Fruit fly (Drosophila melanogaster) whole organism, embryonic: Measurements from ENCODE around the gene CG9550.

Source experiments
- Atf3 ChIP-seq: fragments of 200-800 bp; sonication (Bioruptor generic); optimal IDR thresholded peaks from 3 replicates; lab custom pipeline; 2016; ENCODE audit warnings: missing biosample characterization, missing genetic modification characterization
- BEAF-32 ChIP-seq: fragments of 200-800 bp; sonication (Bioruptor generic); optimal IDR thresholded peaks from 3 replicates; lab custom pipeline; 2017; ENCODE audit warnings: missing biosample characterization, missing genetic modification characterization, mild to moderate bottlenecking, moderate library complexity, missing genetic modification reagents
- Blimp-1 ChIP-seq: fragments of 200-800 bp; sonication (Bioruptor generic); optimal IDR thresholded peaks from 3 replicates; lab custom pipeline; 2018; ENCODE audit warnings: missing biosample characterization, missing genetic modification characterization, mild to moderate bottlenecking, moderate library complexity, missing genetic modification reagents
- BtbVII ChIP-seq: fragments of 200-800 bp; sonication (Bioruptor generic); optimal IDR thresholded peaks from 3 replicates; lab custom pipeline; 2017; ENCODE audit warnings: missing biosample characterization, mild to moderate bottlenecking, missing genetic modification characterization
- Bteb2 ChIP-seq: fragments of 200-800 bp; sonication (Bioruptor generic); optimal IDR thresholded peaks from 2 replicates; lab custom pipeline; 2016; ENCODE audit warnings: missing biosample characterization, missing genetic modification characterization
- CG10959 ChIP-seq: fragments of 200-800 bp; sonication (Bioruptor generic); IDR thresholded peaks from 2 replicates; pipeline ENCODE4 v1.3.6; 2022; ENCODE audit warnings: missing biosample characterization, missing genetic modification characterization
- CG11093 ChIP-seq: fragments of 200-800 bp; sonication (Bioruptor generic); IDR thresholded peaks from 3 replicates; pipeline ENCODE4 v1.3.6; 2022; ENCODE audit warnings: missing biosample characterization, missing genetic modification characterization
- CG14710 ChIP-seq: fragments of 200-800 bp; sonication (Bioruptor generic); optimal IDR thresholded peaks from 3 replicates; lab custom pipeline; 2019; ENCODE audit warnings: missing biosample characterization, mild to moderate bottlenecking, missing genetic modification characterization, moderate library complexity
- CG15514 ChIP-seq: fragments of 200-800 bp; sonication (Bioruptor generic); optimal IDR thresholded peaks from 3 replicates; lab custom pipeline; 2017; ENCODE audit warnings: missing biosample characterization, missing genetic modification characterization, mild to moderate bottlenecking, moderate library complexity, missing genetic modification reagents
- CG5245 ChIP-seq: fragments of 200-800 bp; sonication (Bioruptor generic); optimal IDR thresholded peaks from 3 replicates; lab custom pipeline; 2016; ENCODE audit warnings: missing biosample characterization, missing genetic modification characterization
- CG6765 ChIP-seq: fragments of 200-800 bp; sonication (Bioruptor generic); optimal IDR thresholded peaks from 3 replicates; lab custom pipeline; 2017; ENCODE audit warnings: missing biosample characterization, mild to moderate bottlenecking, missing genetic modification characterization
- Chrac-16 ChIP-seq: fragments of 200-800 bp; sonication (Bioruptor generic); optimal IDR thresholded peaks from 3 replicates; lab custom pipeline; 2016; ENCODE audit warnings: missing biosample characterization, missing genetic modification characterization
- D19A ChIP-seq: fragments of 200-800 bp; optimal IDR thresholded peaks from 3 replicates; lab custom pipeline; 2019; ENCODE audit warnings: missing biosample characterization, mild to moderate bottlenecking, missing genetic modification characterization, moderate library complexity
- Doc2 ChIP-seq: fragments of 200-800 bp; sonication (Bioruptor generic); IDR thresholded peaks from 2 replicates; pipeline ENCODE4 v1.3.6; 2022; ENCODE audit warnings: missing biosample characterization, missing genetic modification characterization
- Fer3 ChIP-seq: fragments of 200-800 bp; sonication (Bioruptor generic); optimal IDR thresholded peaks from 2 replicates; lab custom pipeline; 2018; ENCODE audit warnings: missing biosample characterization, mild to moderate bottlenecking, missing genetic modification characterization, moderate library complexity
- Hey ChIP-seq: fragments of 200-800 bp; sonication (Bioruptor generic); optimal IDR thresholded peaks from 3 replicates; lab custom pipeline; 2018; ENCODE audit warnings: missing biosample characterization, mild to moderate bottlenecking, missing genetic modification characterization
- HmgZ ChIP-seq: fragments of 200-800 bp; sonication (Bioruptor generic); optimal IDR thresholded peaks from 2 replicates; lab custom pipeline; 2018; ENCODE audit warnings: missing biosample characterization, mild to moderate bottlenecking, missing genetic modification characterization
- Hr3 ChIP-seq: fragments of 200-800 bp; sonication (Bioruptor generic); optimal IDR thresholded peaks from 3 replicates; lab custom pipeline; 2016; ENCODE audit warnings: missing biosample characterization, missing genetic modification characterization
- Hr51 ChIP-seq, 2 experiments: fragments of 200-800 bp; sonication (Bioruptor generic); optimal IDR thresholded peaks; 2 replicates in 1 of 2; 3 replicates in 1 of 2; lab custom pipeline; 2016 to 2018; ENCODE audit warnings: missing biosample characterization in 2 of 2, missing genetic modification characterization in 2 of 2, mild to moderate bottlenecking in 1 of 2, moderate library complexity in 1 of 2
- Jarid2 ChIP-seq: fragments of 200-800 bp; sonication (Bioruptor generic); optimal IDR thresholded peaks from 3 replicates; lab custom pipeline; 2017; ENCODE audit warnings: mild to moderate bottlenecking, missing biosample characterization, missing genetic modification reagents, missing genetic modification characterization
- Lim3 ChIP-seq: fragments of 200-800 bp; sonication (Bioruptor generic); IDR thresholded peaks from 2 replicates; pipeline ENCODE4 v1.3.6; 2022; ENCODE audit warnings: missing biosample characterization, missing genetic modification characterization
- Nf-YB ChIP-seq: fragments of 200-800 bp; sonication (Bioruptor generic); optimal IDR thresholded peaks from 3 replicates; lab custom pipeline; 2019; ENCODE audit warnings: missing biosample characterization, mild to moderate bottlenecking, missing genetic modification characterization, moderate library complexity
- NfI ChIP-seq: fragments of 200-800 bp; sonication (Bioruptor generic); optimal IDR thresholded peaks from 3 replicates; lab custom pipeline; 2018; ENCODE audit warnings: missing biosample characterization, mild to moderate bottlenecking, missing genetic modification characterization, moderate library complexity
- Rfx ChIP-seq: fragments of 200-800 bp; sonication (Bioruptor generic); IDR thresholded peaks from 2 replicates; pipeline ENCODE4 v1.3.6; 2022; ENCODE audit warnings: missing biosample characterization, missing genetic modification characterization
- Scr ChIP-seq: fragments of 200-800 bp; sonication (Bioruptor generic); IDR thresholded peaks from 2 replicates; pipeline ENCODE4 v1.3.6; 2022; ENCODE audit warnings: missing biosample characterization, missing genetic modification characterization; ENCODE audit not compliant: partially characterized antibody
- Vsx1 ChIP-seq: fragments of 200-800 bp; sonication (Bioruptor generic); optimal IDR thresholded peaks from 2 replicates; lab custom pipeline; 2017; ENCODE audit warnings: missing biosample characterization, mild to moderate bottlenecking, missing genetic modification characterization, missing genetic modification reagents
- YL-1 ChIP-seq: fragments of 200-800 bp; sonication (Bioruptor generic); optimal IDR thresholded peaks from 3 replicates; lab custom pipeline; 2017; ENCODE audit warnings: missing biosample characterization, mild to moderate bottlenecking, missing genetic modification characterization
- ash1 ChIP-seq: fragments of 200-800 bp; sonication (Bioruptor generic); optimal IDR thresholded peaks from 2 replicates; lab custom pipeline; 2018; ENCODE audit warnings: missing biosample characterization, mild to moderate bottlenecking, missing genetic modification characterization
- br ChIP-seq: fragments of >200 bp; optimal IDR thresholded peaks from 2 replicates; lab custom pipeline; 2017
- btn ChIP-seq: fragments of 200-800 bp; sonication (Bioruptor generic); optimal IDR thresholded peaks from 2 replicates; lab custom pipeline; 2016; ENCODE audit warnings: missing biosample characterization, missing genetic modification characterization
- exex ChIP-seq: fragments of 200-800 bp; sonication (Bioruptor generic); optimal IDR thresholded peaks from 4 replicates; lab custom pipeline; 2018; ENCODE audit warnings: missing biosample characterization, mild to moderate bottlenecking, missing genetic modification characterization, moderate library complexity
- ftz-f1 ChIP-seq: fragments of 200-800 bp; sonication (Bioruptor generic); optimal IDR thresholded peaks from 2 replicates; lab custom pipeline; 2016; ENCODE audit warnings: missing biosample characterization, missing genetic modification characterization
- gce ChIP-seq: fragments of 200-800 bp; sonication (Bioruptor generic); IDR thresholded peaks from 3 replicates; pipeline ENCODE4 v1.3.6; 2022; ENCODE audit warnings: missing biosample characterization, missing genetic modification characterization
- grn ChIP-seq: fragments of 200-800 bp; sonication (Bioruptor generic); optimal IDR thresholded peaks from 3 replicates; lab custom pipeline; 2017; ENCODE audit warnings: missing biosample characterization, missing genetic modification characterization
- gsb ChIP-seq: fragments of 200-800 bp; sonication (Bioruptor generic); IDR thresholded peaks from 2 replicates; pipeline ENCODE4 v1.3.6; 2022; ENCODE audit warnings: missing biosample characterization, missing genetic modification characterization
- h ChIP-seq: fragments of >200 bp; optimal IDR thresholded peaks from 2 replicates; lab custom pipeline; 2017
- ham ChIP-seq: fragments of 200-800 bp; sonication (Bioruptor generic); IDR thresholded peaks from 2 replicates; pipeline ENCODE4 v1.3.6; 2022; ENCODE audit warnings: missing biosample characterization, missing genetic modification characterization
- hb ChIP-seq: fragments of 200-800 bp; sonication (Bioruptor generic); IDR thresholded peaks from 3 replicates; pipeline ENCODE4 v1.3.6; 2022; ENCODE audit warnings: missing biosample characterization, missing genetic modification characterization; ENCODE audit not compliant: partially characterized antibody
- her ChIP-seq: fragments of 200-800 bp; sonication (Bioruptor generic); optimal IDR thresholded peaks from 2 replicates; lab custom pipeline; 2016; ENCODE audit warnings: missing biosample characterization, missing genetic modification characterization
- hkb ChIP-seq, 2 experiments: fragments of 200-800 bp in 1 of 2; fragments of >200 bp in 1 of 2; sonication (Bioruptor generic) in 1 of 2; IDR thresholded peaks in 1 of 2; optimal IDR thresholded peaks in 1 of 2; 2 replicates each; pipeline versions ENCODE4 v1.3.6 to Lab custom; 2017 to 2022; ENCODE audit warnings: missing biosample characterization in 1 of 2, missing genetic modification characterization in 1 of 2
- nau ChIP-seq: fragments of 200-800 bp; sonication (Bioruptor generic); optimal IDR thresholded peaks from 3 replicates; lab custom pipeline; 2017; ENCODE audit warnings: missing biosample characterization, mild to moderate bottlenecking, missing genetic modification characterization, missing genetic modification reagents
- nerfin-1 ChIP-seq: fragments of 200-800 bp; sonication (Bioruptor generic); optimal IDR thresholded peaks from 3 replicates; lab custom pipeline; 2019; ENCODE audit warnings: missing biosample characterization, mild to moderate bottlenecking, missing genetic modification characterization, moderate library complexity
- pb ChIP-seq: fragments of 200-800 bp; sonication (Bioruptor generic); optimal IDR thresholded peaks from 3 replicates; lab custom pipeline; 2016; ENCODE audit warnings: missing biosample characterization, missing genetic modification characterization
- pzg ChIP-seq: fragments of 200-800 bp; sonication (Bioruptor generic); optimal IDR thresholded peaks from 3 replicates; lab custom pipeline; 2018; ENCODE audit warnings: missing biosample characterization, mild to moderate bottlenecking, missing genetic modification characterization, moderate library complexity
- run ChIP-seq: fragments of 200-800 bp; sonication (Bioruptor generic); optimal IDR thresholded peaks from 3 replicates; lab custom pipeline; 2018; ENCODE audit warnings: missing biosample characterization, mild to moderate bottlenecking, missing genetic modification characterization
- sna ChIP-seq: fragments of 200-800 bp; sonication (Bioruptor generic); IDR thresholded peaks from 2 replicates; pipeline ENCODE4 v1.3.6; 2022; ENCODE audit warnings: missing biosample characterization, missing genetic modification characterization; ENCODE audit not compliant: partially characterized antibody
- ssp ChIP-seq: fragments of 200-800 bp; sonication (Bioruptor generic); IDR thresholded peaks from 2 replicates; pipeline ENCODE4 v1.3.6; 2022; ENCODE audit warnings: missing biosample characterization, missing genetic modification characterization
- trem ChIP-seq: fragments of 200-800 bp; optimal IDR thresholded peaks from 3 replicates; lab custom pipeline; 2019; ENCODE audit warnings: missing biosample characterization, mild to moderate bottlenecking, missing genetic modification characterization, moderate library complexity
- wor ChIP-seq: fragments of 200-800 bp; sonication (Bioruptor generic); IDR thresholded peaks from 2 replicates; pipeline ENCODE4 v1.3.6; 2022; ENCODE audit warnings: missing biosample characterization, missing genetic modification characterization
- zen ChIP-seq: fragments of 200-800 bp; sonication (Bioruptor generic); optimal IDR thresholded peaks from 3 replicates; lab custom pipeline; 2018; ENCODE audit warnings: missing biosample characterization, mild to moderate bottlenecking, missing genetic modification characterization, moderate library complexity

The CG9550 gene

DNA sequence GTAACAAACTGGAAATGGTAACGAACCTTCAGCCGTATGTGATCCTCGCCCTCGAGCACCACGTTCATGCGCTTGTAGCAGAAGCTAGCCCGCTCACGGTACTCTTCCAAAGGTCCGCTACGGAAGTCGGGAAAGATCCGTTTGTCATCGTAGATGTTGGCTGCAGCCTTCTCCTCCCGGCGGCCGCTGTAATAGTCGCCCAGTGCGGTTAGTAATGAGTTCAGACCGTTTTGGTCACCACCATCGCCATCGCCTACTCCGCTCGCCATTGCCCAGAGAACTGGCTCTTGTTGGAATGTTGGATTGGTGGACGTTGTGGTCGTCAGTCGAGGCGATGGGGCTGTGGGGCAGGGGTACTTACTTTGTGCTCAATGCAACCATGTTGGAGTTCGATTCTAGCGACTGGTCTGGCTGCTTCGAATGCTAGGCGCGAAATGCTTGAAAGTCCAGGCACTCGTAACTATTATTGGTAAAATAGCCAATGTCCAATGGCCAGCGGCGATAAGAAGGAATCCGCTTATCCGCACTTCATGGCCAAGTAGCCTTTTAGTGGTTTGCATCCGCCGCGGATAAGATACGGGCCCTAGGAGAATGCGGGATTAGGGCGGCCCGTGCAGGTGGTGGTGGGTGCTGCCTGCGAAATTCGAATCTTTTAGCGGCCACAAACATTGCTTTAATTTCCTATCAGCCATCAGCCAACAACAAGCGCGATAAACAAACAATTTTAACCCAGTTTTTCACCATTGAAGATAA lies 49.1 kb upstream of the CG9550 start (continued):
- TF ChIP-seq Hr51 (GFP tag; optimal IDR thresholded peaks at IDR 0.05; lab: Kevin White, UChicago) (no peak), run (peak; percentile 22), YL-1 (GFP tag; lab: Kevin White, UChicago) (no peak), hkb (optimal IDR thresholded peaks at IDR 0.05; lab: Kevin White, UChicago) (no peak), hkb (GFP tag; IDR thresholded peaks at IDR 0.05; lab: Robert Waterston, UW) (no peak), Doc2 (GFP tag; lab: Robert Waterston, UW) (no peak), her (GFP tag; lab: Kevin White, UChicago) (no peak), exex (tag; lab: Kevin White, UChicago) (peak; percentile 85), gsb (no peak), D19A (tag; lab: Kevin White, UChicago) (no peak), zen (tag; lab: Kevin White, UChicago) (no peak), hb (GFP tag; lab: Robert Waterston, UW) (no peak), CG11093 (no peak), Hr3 (no peak), Blimp-1 (GFP tag; lab: Kevin White, UChicago) (no peak), ham (no peak), Jarid2 (GFP tag; lab: Kevin White, UChicago) (no peak), h (lab: Kevin White, UChicago) (no peak), wor (GFP tag; lab: Robert Waterston, UW) (no peak), ssp (GFP tag; lab: Robert Waterston, UW) (no peak), nau (GFP tag; lab: Kevin White, UChicago) (no peak), grn (GFP tag; lab: Kevin White, UChicago) (peak; percentile 75), Rfx (GFP tag; lab: Robert Waterston, UW) (no peak), btn (GFP tag; lab: Kevin White, UChicago) (no peak), HmgZ (tag; lab: Kevin White, UChicago) (no peak), CG14710 (tag; lab: Kevin White, UChicago) (no peak), sna (GFP tag; lab: Robert Waterston, UW) (no peak), Atf3 (GFP tag; lab: Kevin White, UChicago) (no peak), BtbVII (GFP tag; lab: Kevin White, UChicago) (peak; percentile 18), BEAF-32 (no peak), ftz-f1 (GFP tag; lab: Kevin White, UChicago) (peak; percentile 40), CG5245 (GFP tag; lab: Kevin White, UChicago) (no peak), br (lab: Kevin White, UChicago) (no peak), trem (tag; lab: Kevin White, UChicago) (no peak), CG15514 (GFP tag; lab: Kevin White, UChicago) (peak; percentile 34), Bteb2 (GFP tag; lab: Kevin White, UChicago) (no peak), Nf-YB (GFP tag; lab: Kevin White, UChicago) (no peak), pb (GFP tag; lab: Kevin White, UChicago) (no peak), Scr (GFP tag; lab: Robert Waterston, UW) (no peak), Vsx1 (GFP tag; lab: Kevin White, UChicago) (no peak), ash1 (GFP tag; lab: Kevin White, UChicago) (no peak), Fer3 (no peak), gce (no peak), NfI (GFP tag; lab: Kevin White, UChicago) (no peak), CG6765 (peak; percentile 32), nerfin-1 (no peak), pzg (GFP tag; lab: Kevin White, UChicago) (peak; percentile 5), CG10959 (GFP tag; lab: Robert Waterston, UW) (no peak), Hey (tag; lab: Kevin White, UChicago) (peak; percentile 84), Chrac-16 (GFP tag; lab: Kevin White, UChicago) (no peak), Lim3 (GFP tag; lab: Robert Waterston, UW) (no peak)
